Fruit fly (Drosophila melanogaster) whole organism, embryonic: ENCODE measurements around the gene CG42828.

Source experiments
- Awh ChIP-seq: fragments of 200-800 bp; sonication (Bioruptor generic); IDR thresholded peaks from 2 replicates; pipeline ENCODE4, ENCODE4 v1.3.6; 2022; ENCODE audit warnings: missing biosample characterization, missing genetic modification characterization
- CG10209 ChIP-seq: fragments of 200-800 bp; sonication (Bioruptor generic); optimal IDR thresholded peaks from 3 replicates; lab custom pipeline; 2017; ENCODE audit warnings: missing biosample characterization, mild to moderate bottlenecking, missing genetic modification characterization, missing genetic modification reagents
- CG1024 ChIP-seq: fragments of 200-800 bp; sonication (Bioruptor generic); IDR thresholded peaks from 2 replicates; pipeline ENCODE4 v1.3.6; 2022; ENCODE audit warnings: missing biosample characterization, missing genetic modification characterization
- CG10274 ChIP-seq: fragments of 200-800 bp; sonication (Bioruptor generic); optimal IDR thresholded peaks from 3 replicates; lab custom pipeline; 2017; ENCODE audit warnings: missing biosample characterization, mild to moderate bottlenecking, missing genetic modification characterization
- CG13624 ChIP-seq: fragments of 200-800 bp; sonication (Bioruptor generic); optimal IDR thresholded peaks from 2 replicates; lab custom pipeline; 2016; ENCODE audit warnings: missing biosample characterization, missing genetic modification characterization
- CG14014 ChIP-seq: fragments of 200-800 bp; sonication (Bioruptor generic); IDR thresholded peaks from 2 replicates; pipeline ENCODE4 v1.3.6; 2022; ENCODE audit warnings: missing biosample characterization, missing genetic modification characterization
- CG18599 ChIP-seq: fragments of 200-800 bp; sonication (Bioruptor generic); optimal IDR thresholded peaks from 3 replicates; lab custom pipeline; 2017; ENCODE audit warnings: missing biosample characterization, missing genetic modification characterization, mild to moderate bottlenecking, moderate library complexity, missing genetic modification reagents
- CG2120 ChIP-seq: fragments of 200-800 bp; sonication (Bioruptor generic); optimal IDR thresholded peaks from 3 replicates; lab custom pipeline; 2016; ENCODE audit warnings: missing biosample characterization, missing genetic modification characterization
- CG2202 ChIP-seq: fragments of 200-800 bp; sonication (Bioruptor generic); optimal IDR thresholded peaks from 2 replicates; lab custom pipeline; 2018; ENCODE audit warnings: missing biosample characterization, mild to moderate bottlenecking, missing genetic modification characterization
- CG2889 ChIP-seq: fragments of 200-800 bp; sonication (Bioruptor generic); IDR thresholded peaks from 3 replicates; pipeline ENCODE4 v1.3.6; 2022; ENCODE audit warnings: missing biosample characterization, missing genetic modification characterization
- CG3065 ChIP-seq: fragments of 200-800 bp; sonication (Bioruptor generic); optimal IDR thresholded peaks from 2 replicates; lab custom pipeline; 2016; ENCODE audit warnings: missing biosample characterization, missing genetic modification characterization
- CG31388 ChIP-seq: fragments of 200-800 bp; sonication (Bioruptor generic); optimal IDR thresholded peaks from 2 replicates; lab custom pipeline; 2016; ENCODE audit warnings: missing biosample characterization, missing genetic modification characterization
- CG32532 ChIP-seq: fragments of 200-800 bp; sonication (Bioruptor generic); IDR thresholded peaks from 2 replicates; pipeline ENCODE4 v1.3.6; 2022; ENCODE audit warnings: missing biosample characterization, missing genetic modification characterization
- CG32767 ChIP-seq: fragments of 200-800 bp; sonication (Bioruptor generic); IDR thresholded peaks from 2 replicates; pipeline ENCODE4 v1.3.6; 2022; ENCODE audit warnings: missing biosample characterization, missing genetic modification characterization
- CG34422 ChIP-seq: fragments of 200-800 bp; sonication (Bioruptor generic); IDR thresholded peaks from 3 replicates; pipeline ENCODE4 v1.3.6; 2022; ENCODE audit warnings: missing biosample characterization, missing genetic modification characterization
- CG5953 ChIP-seq: fragments of 200-800 bp; sonication (Bioruptor generic); IDR thresholded peaks from 2 replicates; pipeline ENCODE4 v1.3.6; 2022; ENCODE audit warnings: missing biosample characterization, missing genetic modification characterization
- CG7987 ChIP-seq: fragments of 200-800 bp; sonication (Bioruptor generic); optimal IDR thresholded peaks from 2 replicates; lab custom pipeline; 2018; ENCODE audit warnings: missing biosample characterization, mild to moderate bottlenecking, missing genetic modification characterization, moderate library complexity
- CG8290 ChIP-seq, 3 experiments: fragments of 200-800 bp; sonication (Bioruptor generic); optimal IDR thresholded peaks; 2 replicates each; lab custom pipeline; 2016 to 2019; ENCODE audit warnings: missing biosample characterization in 3 of 3, missing genetic modification characterization in 3 of 3, mild to moderate bottlenecking in 2 of 3, moderate library complexity in 1 of 3
- CG9437 ChIP-seq: fragments of 200-800 bp; sonication (Bioruptor generic); optimal IDR thresholded peaks from 2 replicates; lab custom pipeline; 2018; ENCODE audit warnings: missing biosample characterization, mild to moderate bottlenecking, missing genetic modification characterization
- CG9727 ChIP-seq: fragments of 200-800 bp; sonication (Bioruptor generic); optimal IDR thresholded peaks from 3 replicates; lab custom pipeline; 2017; ENCODE audit warnings: missing biosample characterization, mild to moderate bottlenecking, missing genetic modification characterization
- CTCF ChIP-seq: fragments of 200-800 bp; sonication (Bioruptor generic); optimal IDR thresholded peaks from 2 replicates; lab custom pipeline; 2017; ENCODE audit warnings: missing biosample characterization, mild to moderate bottlenecking, missing genetic modification characterization, moderate library complexity
- Dip3 ChIP-seq: fragments of 200-800 bp; sonication (Bioruptor generic); optimal IDR thresholded peaks from 3 replicates; lab custom pipeline; 2016; ENCODE audit warnings: missing biosample characterization, missing genetic modification characterization
- Doc3 ChIP-seq: fragments of 200-800 bp; sonication (Bioruptor generic); IDR thresholded peaks from 3 replicates; pipeline ENCODE4 v1.3.6; 2022; ENCODE audit warnings: missing biosample characterization, missing genetic modification characterization; ENCODE audit not compliant: partially characterized antibody
- Fer3 ChIP-seq: fragments of 200-800 bp; sonication (Bioruptor generic); optimal IDR thresholded peaks from 2 replicates; lab custom pipeline; 2018; ENCODE audit warnings: missing biosample characterization, mild to moderate bottlenecking, missing genetic modification characterization, moderate library complexity
- Hmr ChIP-seq: fragments of 200-800 bp; sonication (Bioruptor generic); optimal IDR thresholded peaks from 3 replicates; lab custom pipeline; 2017; ENCODE audit warnings: mild to moderate bottlenecking, missing biosample characterization, missing genetic modification reagents, missing genetic modification characterization
- Med ChIP-seq: fragments of 200-800 bp; sonication (Bioruptor generic); peaks from one replicate; lab custom pipeline; 2016; ENCODE audit warnings: missing biosample characterization, missing genetic modification characterization, mild to moderate bottlenecking, inconsistent platforms, moderate library complexity
- Meics ChIP-seq: fragments of 200-800 bp; sonication (Bioruptor generic); optimal IDR thresholded peaks from 2 replicates; lab custom pipeline; 2017; ENCODE audit warnings: missing biosample characterization, mild to moderate bottlenecking, missing genetic modification characterization
- Mes4 ChIP-seq: fragments of 200-800 bp; sonication (Bioruptor generic); optimal IDR thresholded peaks from 2 replicates; lab custom pipeline; 2016; ENCODE audit warnings: missing biosample characterization, missing genetic modification characterization
- Ptx1 ChIP-seq: fragments of 200-800 bp; sonication (Bioruptor generic); IDR thresholded peaks from 2 replicates; pipeline ENCODE4 v1.3.6; 2022; ENCODE audit warnings: missing biosample characterization, missing genetic modification characterization
- Six4 ChIP-seq: fragments of 200-800 bp; sonication (Bioruptor generic); optimal IDR thresholded peaks from 2 replicates; lab custom pipeline; 2016; ENCODE audit warnings: missing biosample characterization, missing genetic modification characterization
- al ChIP-seq: fragments of 200-800 bp; sonication (Bioruptor generic); IDR thresholded peaks from 2 replicates; pipeline ENCODE4 v1.3.6; 2022; ENCODE audit warnings: missing biosample characterization, missing genetic modification characterization
- bab2 ChIP-seq: fragments of 200-800 bp; sonication (Bioruptor generic); optimal IDR thresholded peaks from 2 replicates; lab custom pipeline; 2016; ENCODE audit warnings: missing biosample characterization, missing genetic modification characterization
- bigmax ChIP-seq: fragments of 200-800 bp; sonication (Bioruptor generic); optimal IDR thresholded peaks from 2 replicates; lab custom pipeline; 2018; ENCODE audit warnings: missing biosample characterization, mild to moderate bottlenecking, missing genetic modification characterization
- corto ChIP-seq: fragments of 200-800 bp; sonication (Bioruptor generic); optimal IDR thresholded peaks from 2 replicates; lab custom pipeline; 2016; ENCODE audit warnings: missing biosample characterization, mild to moderate bottlenecking, missing genetic modification characterization, moderate library complexity
- danr ChIP-seq: fragments of 200-800 bp; sonication (Bioruptor generic); IDR thresholded peaks from 2 replicates; pipeline ENCODE4 v1.3.6; 2022; ENCODE audit warnings: missing biosample characterization, missing genetic modification characterization
- dmrt99B ChIP-seq: fragments of 200-800 bp; sonication (Bioruptor generic); optimal IDR thresholded peaks from 2 replicates; lab custom pipeline; 2018; ENCODE audit warnings: missing biosample characterization, mild to moderate bottlenecking, missing genetic modification characterization, moderate library complexity
- exex ChIP-seq: fragments of 200-800 bp; sonication (Bioruptor generic); optimal IDR thresholded peaks from 4 replicates; lab custom pipeline; 2018; ENCODE audit warnings: missing biosample characterization, mild to moderate bottlenecking, missing genetic modification characterization, moderate library complexity
- grau ChIP-seq: fragments of 200-800 bp; optimal IDR thresholded peaks from 3 replicates; lab custom pipeline; 2019; ENCODE audit warnings: missing biosample characterization, mild to moderate bottlenecking, missing genetic modification characterization, moderate library complexity
- ind ChIP-seq: fragments of 200-800 bp; sonication (Bioruptor generic); optimal IDR thresholded peaks from 3 replicates; lab custom pipeline; 2016; ENCODE audit warnings: missing biosample characterization, missing genetic modification characterization
- kah ChIP-seq: fragments of 200-800 bp; sonication (Bioruptor generic); optimal IDR thresholded peaks from 2 replicates; lab custom pipeline; 2018; ENCODE audit warnings: missing biosample characterization, mild to moderate bottlenecking, missing genetic modification characterization
- lilli ChIP-seq: fragments of 200-800 bp; sonication (Bioruptor generic); optimal IDR thresholded peaks from 3 replicates; lab custom pipeline; 2016; ENCODE audit warnings: missing biosample characterization, missing genetic modification characterization
- lola ChIP-seq, 3 experiments: fragments of >200 bp in 2 of 3; fragments of 200-800 bp in 1 of 3; sonication (Bioruptor generic) in 1 of 3; optimal IDR thresholded peaks; 2 replicates each; lab custom pipeline; 2017 to 2019; ENCODE audit warnings: missing biosample characterization in 3 of 3, missing genetic modification characterization in 3 of 3, mild to moderate bottlenecking in 1 of 3, moderate library complexity in 1 of 3
- mam ChIP-seq: fragments of 200-800 bp; sonication (Bioruptor generic); optimal IDR thresholded peaks from 3 replicates; lab custom pipeline; 2016; ENCODE audit warnings: missing biosample characterization, missing genetic modification characterization
- row ChIP-seq: fragments of 200-800 bp; sonication (Bioruptor generic); IDR thresholded peaks from 3 replicates; pipeline ENCODE4 v1.3.6; 2022; ENCODE audit warnings: missing biosample characterization, missing genetic modification characterization
- sens ChIP-seq: fragments of 200-800 bp; sonication (Bioruptor generic); peaks from one replicate; lab custom pipeline; 2016; ENCODE audit warnings: missing biosample characterization, missing genetic modification characterization
- sima ChIP-seq: fragments of 200-800 bp; sonication (Bioruptor generic); optimal IDR thresholded peaks from 2 replicates; lab custom pipeline; 2016; ENCODE audit warnings: missing biosample characterization, missing genetic modification characterization
- sisA ChIP-seq: fragments of 200-800 bp; sonication (Bioruptor generic); IDR thresholded peaks from 2 replicates; pipeline ENCODE4 v1.3.6; 2022; ENCODE audit warnings: missing biosample characterization, missing genetic modification characterization
- slbo ChIP-seq: fragments of 200-800 bp; sonication (Bioruptor generic); IDR thresholded peaks from 2 replicates; pipeline ENCODE4 v1.3.6; 2022; ENCODE audit warnings: missing biosample characterization, missing genetic modification characterization
- stc ChIP-seq: fragments of 200-800 bp; sonication (Bioruptor generic); IDR thresholded peaks from 2 replicates; pipeline ENCODE4 v1.3.6; 2022; ENCODE audit warnings: missing biosample characterization, missing genetic modification characterization
- unc-4 ChIP-seq: fragments of 200-800 bp; sonication (Bioruptor generic); IDR thresholded peaks from 2 replicates; pipeline ENCODE4 v1.3.6; 2022; ENCODE audit warnings: missing biosample characterization, missing genetic modification characterization; ENCODE audit not compliant: partially characterized antibody
- wdn ChIP-seq: fragments of 200-800 bp; sonication (Bioruptor generic); IDR thresholded peaks from 2 replicates; pipeline ENCODE4 v1.3.6; 2022; ENCODE audit warnings: missing biosample characterization, missing genetic modification characterization

Gene CG42828

DNA sequence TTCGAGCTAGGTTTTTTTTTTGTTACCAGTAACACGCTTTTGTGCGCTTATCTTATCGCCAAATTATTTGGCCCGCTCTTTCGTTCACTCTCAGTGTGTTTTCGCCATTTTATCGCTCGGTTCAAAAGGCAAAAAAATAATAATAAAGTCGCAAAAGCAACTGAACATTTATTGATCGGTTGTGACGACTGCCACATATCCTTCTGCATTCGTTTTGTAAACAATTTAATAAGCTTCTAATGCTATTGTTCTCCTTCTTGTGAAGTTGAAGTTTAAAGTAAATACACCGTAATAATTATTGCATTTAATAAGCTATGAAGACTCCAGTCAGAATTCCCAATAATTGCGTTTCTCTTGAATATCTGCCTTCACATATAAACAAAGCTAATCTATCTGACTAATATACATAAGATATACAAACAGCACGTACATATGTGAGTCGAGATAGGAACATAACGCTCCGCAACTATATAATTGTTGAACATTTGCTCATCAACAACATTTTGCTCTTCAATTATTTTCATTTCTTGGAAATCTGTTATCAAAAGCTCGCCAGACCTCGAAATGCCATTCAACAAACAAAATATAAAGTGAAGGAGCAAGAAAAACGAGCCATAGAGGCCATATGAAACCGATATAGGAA is 36.2 kb upstream of the CG42828 start (continued):
- TF ChIP-seq CG9727 (GFP tag; lab: Kevin White, UChicago) (peak; percentile 13), slbo (GFP tag; lab: Robert Waterston, UW) (peak; percentile 45; the same call in 1 of the 2 replicates), Hmr (GFP tag; lab: Kevin White, UChicago) (peak; percentile 38), corto (GFP tag; lab: Kevin White, UChicago) (peak; percentile 37), CG13624 (peak; percentile 50), Med (GFP tag; lab: Kevin White, UChicago) (peak; percentile 73), ind (no peak), CG8290 (GFP tag; optimal IDR thresholded peaks at IDR 0.05; lab: Kevin White, UChicago) (no peak), CG8290 (tag; optimal IDR thresholded peaks at IDR 0.05; lab: Kevin White, UChicago) (peak in 1 of 2 experiments; percentile 18), sens (GFP tag; lab: Kevin White, UChicago) (peak; percentile 41), row (GFP tag; lab: Robert Waterston, UW) (peak; percentile 44; the same call in 2 of the 3 replicates), mam (GFP tag; lab: Kevin White, UChicago) (peak; percentile 25), exex (peak; percentile 75), CG34422 (GFP tag; lab: Robert Waterston, UW) (no peak), CG18599 (GFP tag; lab: Kevin White, UChicago) (peak; percentile 65), CG32532 (GFP tag; lab: Robert Waterston, UW) (0 out of 2 replicates have a peak, but pooled peaks have one; percentile 27), CG10274 (GFP tag; lab: Kevin White, UChicago) (peak; percentile 95), CG2202 (tag; lab: Kevin White, UChicago) (no peak), lilli (GFP tag; lab: Kevin White, UChicago) (peak; percentile 45), stc (GFP tag; lab: Robert Waterston, UW) (no peak), CTCF (GFP tag; lab: Kevin White, UChicago) (no peak), CG2120 (GFP tag; lab: Kevin White, UChicago) (peak; percentile 71), Six4 (no peak), CG9437 (GFP tag; lab: Kevin White, UChicago) (no peak), Meics (GFP tag; lab: Kevin White, UChicago) (peak; percentile 8), grau (peak; percentile 26), CG31388 (GFP tag; lab: Kevin White, UChicago) (no peak), Dip3 (GFP tag; lab: Kevin White, UChicago) (peak; percentile 49), kah (GFP tag; lab: Kevin White, UChicago) (no peak), bigmax (GFP tag; lab: Kevin White, UChicago) (no peak)
- TF ChIP-seq, all 482 proteins: peak for 35

DNA sequence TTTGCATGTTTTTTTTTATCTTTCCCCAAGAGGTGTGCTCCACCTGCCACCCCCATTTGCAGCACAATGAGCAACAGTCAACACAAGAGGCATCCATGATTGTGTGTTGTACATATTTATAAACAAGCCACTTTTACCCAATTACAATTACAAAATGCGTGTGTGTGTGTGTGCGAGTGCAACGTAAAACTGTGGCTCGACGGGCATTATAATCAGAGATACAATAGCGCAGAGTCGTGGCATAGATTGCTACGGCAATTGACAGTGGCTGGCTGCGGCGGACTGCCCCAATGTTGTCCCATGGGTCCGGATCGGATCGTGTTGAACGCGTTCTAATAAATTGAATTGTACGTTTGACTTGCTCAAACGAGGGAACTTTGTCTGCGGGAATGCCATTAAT is 35.2 kb upstream of the CG42828 start:
- TF ChIP-seq al (GFP tag; lab: Robert Waterston, UW) (no peak), CG7987 (no peak), danr (no peak), CG5953 (GFP tag; lab: Robert Waterston, UW) (no peak), Ptx1 (GFP tag; lab: Robert Waterston, UW) (no peak), Med (GFP tag; lab: Kevin White, UChicago) (peak; percentile 37), dmrt99B (tag; lab: Kevin White, UChicago) (no peak), CG32767 (no peak), sisA (no peak), unc-4 (no peak), sima (GFP tag; lab: Kevin White, UChicago) (no peak), CG2889 (GFP tag; lab: Robert Waterston, UW) (no peak), CG3065 (GFP tag; lab: Kevin White, UChicago) (no peak), CG10209 (GFP tag; lab: Kevin White, UChicago) (no peak), Fer3 (tag; lab: Kevin White, UChicago) (no peak), Awh (no peak), CG14014 (GFP tag; lab: Robert Waterston, UW) (no peak), Doc3 (GFP tag; lab: Robert Waterston, UW) (no peak), Mes4 (GFP tag; lab: Kevin White, UChicago) (no peak), wdn (GFP tag; lab: Robert Waterston, UW) (no peak), CG1024 (GFP tag; lab: Robert Waterston, UW) (0 out of 2 replicates have a peak, but pooled peaks have one; percentile 20), bab2 (no peak), lola (GFP tag; optimal IDR thresholded peaks at IDR 0.05; lab: Kevin White, UChicago) (no peak)
